Fruit fly (Drosophila melanogaster) whole organism: ENCODE data around the gene PRL-1.

Source experiments
- CG8478 ChIP-seq: fragments of >200 bp; optimal IDR thresholded peaks from 2 replicates; lab custom pipeline; 2018; ENCODE audit warnings: inconsistent platforms
- Dll ChIP-seq: fragments of >200 bp; optimal IDR thresholded peaks from 2 replicates; lab custom pipeline; 2017
- EcR ChIP-seq, 2 experiments: fragments of >200 bp; optimal IDR thresholded peaks; 2 replicates each; lab custom pipeline; 2017; ENCODE audit warnings: missing biosample characterization in 2 of 2, missing genetic modification characterization in 2 of 2, missing genetic modification reagents in 2 of 2
- pan ChIP-seq: fragments of >200 bp; optimal IDR thresholded peaks from 2 replicates; lab custom pipeline; 2017
- psq ChIP-seq: fragments of >200 bp; optimal IDR thresholded peaks from 2 replicates; lab custom pipeline; 2017
- usp ChIP-seq: fragments of >200 bp; optimal IDR thresholded peaks from 2 replicates; lab custom pipeline; 2017; ENCODE audit warnings: missing biosample characterization, missing genetic modification characterization, mixed read lengths

PRL-1 gene

DNA sequence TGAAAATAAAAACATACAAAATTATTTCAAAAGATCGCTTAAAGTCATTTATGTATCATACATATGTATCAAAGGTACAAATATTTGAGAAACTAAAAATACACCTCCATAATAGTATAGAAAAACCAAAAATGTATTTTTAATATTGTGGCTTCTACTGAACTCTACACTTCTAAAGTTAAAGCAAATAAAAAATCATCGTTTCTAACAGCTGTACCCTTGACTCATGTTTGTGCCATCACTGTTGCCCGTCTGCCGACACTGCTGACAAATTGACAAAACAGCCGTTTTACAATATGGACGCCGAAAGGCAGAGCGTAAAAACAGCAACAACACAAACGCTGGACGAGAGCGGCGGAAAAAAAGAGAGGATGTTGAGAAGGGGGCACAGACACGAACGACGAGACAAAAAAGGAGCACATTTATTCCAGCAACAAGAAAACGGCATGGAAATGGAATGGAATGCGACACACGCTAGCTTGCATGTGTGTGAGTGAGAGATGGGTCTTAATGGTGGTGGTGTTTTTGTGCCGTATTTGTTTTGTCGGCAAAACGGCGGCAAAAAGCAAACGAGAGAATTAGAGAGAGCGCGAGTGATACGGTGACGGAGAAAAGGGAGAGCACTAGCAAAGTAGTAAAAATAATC lies 29.1 kb upstream of the PRL-1 start:
- TF ChIP-seq Dll (lab: Kevin White, UChicago) (peak; percentile 67), pan (no peak)

- TF ChIP-seq EcR (GFP tag; optimal IDR thresholded peaks at IDR 0.05; lab: Kevin White, UChicago) = no peak
- no peak for TF ChIP-seq CG8478 (lab: Kevin White, UChicago)
- no peak for TF ChIP-seq psq (lab: Kevin White, UChicago)
- no peak for TF ChIP-seq Dll (lab: Kevin White, UChicago)
- TF ChIP-seq pan = no peak
- TF ChIP-seq usp = no peak
Measured at dm6 chr2L:16285692-16286359, 28.4 kb upstream of the PRL-1 start.

dm6 chr2L:16284306-16285299 lies 27.2 kb upstream of the PRL-1 start:
- TF ChIP-seq Dll (lab: Kevin White, UChicago) = peak; percentile 76
- TF ChIP-seq CG8478 (lab: Kevin White, UChicago) = peak; percentile 58
- no peak for TF ChIP-seq usp
- no peak for TF ChIP-seq psq (lab: Kevin White, UChicago)
- TF ChIP-seq EcR (GFP tag; optimal IDR thresholded peaks at IDR 0.05; lab: Kevin White, UChicago) = peak in 1 of 2 experiments; percentile 45
- no peak for TF ChIP-seq pan

- TF ChIP-seq EcR (GFP tag; optimal IDR thresholded peaks at IDR 0.05; lab: Kevin White, UChicago) (peak in 1 of 2 experiments; percentile 15), usp (no peak)
Measured at dm6 chr2L:16282856-16283255, 25.4 kb upstream of the PRL-1 start.

DNA sequence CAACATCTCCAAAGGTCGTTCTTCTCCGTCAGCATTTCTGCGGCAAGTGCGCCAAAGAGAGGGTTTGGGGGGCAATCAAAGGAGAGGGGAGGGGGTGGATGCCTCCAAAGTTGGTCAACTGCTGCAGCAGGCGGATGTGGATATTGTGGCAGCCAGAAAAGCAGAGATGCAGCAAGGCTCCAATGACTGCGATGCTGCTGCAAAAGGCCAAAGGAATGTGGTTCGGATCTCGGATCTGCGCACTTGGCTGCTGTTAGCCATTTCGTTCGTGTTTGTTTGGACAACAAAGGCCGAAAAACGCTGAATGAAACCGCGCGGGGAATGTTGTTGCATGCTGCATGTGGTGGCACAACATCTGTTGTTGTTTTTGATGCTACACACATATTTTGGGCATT lies 24.7 kb upstream of the PRL-1 start:
- peak in 1 of 2 experiments; percentile 78 for TF ChIP-seq EcR (GFP tag; optimal IDR thresholded peaks at IDR 0.05; lab: Kevin White, UChicago)
- TF ChIP-seq psq (lab: Kevin White, UChicago) = no peak

- TF ChIP-seq CG8478 (lab: Kevin White, UChicago) = no peak
- TF ChIP-seq Dll (lab: Kevin White, UChicago) = peak; percentile 45
Measured at dm6 chr2L:16281419-16282076, 24.1 kb upstream of the PRL-1 start.

dm6 chr2L:16279774-16280252 lies 22.4 kb upstream of the PRL-1 start:
- TF ChIP-seq usp = no peak
- no peak for TF ChIP-seq Dll (lab: Kevin White, UChicago)
- TF ChIP-seq EcR (GFP tag; optimal IDR thresholded peaks at IDR 0.05; lab: Kevin White, UChicago) = no peak
- no peak for TF ChIP-seq CG8478 (lab: Kevin White, UChicago)
- no peak for TF ChIP-seq pan
- no peak for TF ChIP-seq psq (lab: Kevin White, UChicago)

- no peak for TF ChIP-seq psq (lab: Kevin White, UChicago)
- TF ChIP-seq pan = no peak
- no peak for TF ChIP-seq usp
- TF ChIP-seq CG8478 (lab: Kevin White, UChicago) = no peak
- no peak for TF ChIP-seq Dll (lab: Kevin White, UChicago)
- no peak for TF ChIP-seq EcR (GFP tag; optimal IDR thresholded peaks at IDR 0.05; lab: Kevin White, UChicago)
Measured at dm6 chr2L:16278842-16279241, 21.4 kb upstream of the PRL-1 start.

DNA sequence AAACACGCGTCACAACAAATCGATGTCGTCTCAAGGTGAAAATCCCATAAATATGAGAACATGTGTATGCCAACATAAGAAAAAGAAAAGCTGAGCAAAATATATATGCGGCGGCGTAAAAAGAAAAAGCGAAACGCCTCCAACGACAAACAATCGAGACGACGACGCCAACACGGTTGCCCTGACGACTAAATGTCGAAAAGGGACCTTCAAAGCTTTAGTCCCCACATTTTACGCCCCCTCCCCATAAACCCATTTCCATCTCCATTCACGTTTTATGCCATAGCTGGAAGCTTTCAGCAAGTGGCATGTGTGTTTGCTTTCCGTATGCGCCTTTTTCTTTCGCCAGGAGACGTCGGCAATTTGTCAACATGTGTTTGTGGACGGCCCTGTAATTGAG lies 20.5 kb upstream of the PRL-1 start:
- no peak for TF ChIP-seq psq (lab: Kevin White, UChicago)
- no peak for TF ChIP-seq pan
- TF ChIP-seq usp = no peak
- no peak for TF ChIP-seq EcR (GFP tag; optimal IDR thresholded peaks at IDR 0.05; lab: Kevin White, UChicago)
- TF ChIP-seq CG8478 (lab: Kevin White, UChicago) = no peak
- TF ChIP-seq Dll (lab: Kevin White, UChicago) = no peak

DNA sequence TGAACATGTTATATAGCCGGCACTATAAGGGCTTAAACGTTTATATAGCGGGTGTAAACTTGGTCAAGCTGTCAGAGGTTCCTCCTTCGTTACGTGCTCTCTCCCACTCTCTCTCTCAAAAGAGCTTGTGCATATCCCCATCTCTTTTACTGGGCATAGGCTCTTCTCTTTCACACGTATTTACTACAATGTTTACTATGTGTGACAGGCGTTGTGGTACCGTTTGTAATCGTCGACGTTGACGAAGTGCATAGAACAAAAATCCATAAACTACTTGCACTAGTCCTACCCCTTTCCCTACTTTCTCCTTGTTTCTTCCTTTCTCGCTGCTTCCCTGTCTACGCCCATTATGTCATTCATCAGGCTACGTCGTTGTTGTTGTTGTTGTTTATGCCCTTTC lies 19.4 kb upstream of the PRL-1 start:
- TF ChIP-seq usp (no peak), pan (no peak), psq (lab: Kevin White, UChicago) (no peak), CG8478 (lab: Kevin White, UChicago) (no peak), Dll (lab: Kevin White, UChicago) (no peak), EcR (GFP tag; optimal IDR thresholded peaks at IDR 0.05; lab: Kevin White, UChicago) (no peak)

DNA sequence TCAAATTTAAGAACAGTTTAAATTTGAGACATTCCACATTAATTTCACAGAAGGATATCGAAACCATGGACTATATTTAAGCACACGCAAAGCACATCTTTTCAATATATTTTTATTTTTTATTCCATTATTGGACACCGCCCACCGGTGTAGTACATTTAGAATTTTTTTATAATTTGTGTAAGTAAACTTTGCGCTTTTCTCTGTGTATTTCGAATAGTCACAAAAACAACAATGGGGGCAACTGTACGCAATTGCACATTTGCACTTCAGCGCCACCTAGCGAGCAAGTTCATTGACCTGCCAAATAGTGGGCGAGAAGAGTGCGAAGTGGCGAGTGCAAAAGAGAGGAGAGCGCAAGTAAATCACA lies 18.4 kb upstream of the PRL-1 start:
- TF ChIP-seq EcR (GFP tag; optimal IDR thresholded peaks at IDR 0.05; lab: Kevin White, UChicago) (peak; percentile 53 to 57), usp (no peak)
